Worm (Caenorhabditis elegans) whole organism, young adult: ENCODE data around the gene M79.2.

Experiments
- B0019.2 ChIP-seq: fragments of 200-800 bp; sonication (Bioruptor generic); conservative IDR thresholded peaks from 2 replicates; pipeline ENCODE4 v1.3.6; 2022; ENCODE audit warnings: missing genetic modification reagents, missing genetic modification characterization, missing compliant biosample characterization
- F55B11.4 ChIP-seq: sonication (generic microtip); optimal IDR thresholded peaks from 2 replicates; lab custom pipeline; 2016; ENCODE audit warnings: missing compliant biosample characterization, missing genetic modification characterization, borderline replicate concordance; ENCODE audit not compliant: insufficient read depth
- akir-1 ChIP-seq: fragments of 200-800 bp; sonication (Bioruptor generic); optimal IDR thresholded peaks from 2 replicates; lab custom pipeline; 2018; ENCODE audit warnings: mild to moderate bottlenecking, missing genetic modification characterization, moderate library complexity, missing compliant biosample characterization
- die-1 ChIP-seq: sonication (generic microtip); optimal IDR thresholded peaks from 2 replicates; lab custom pipeline; 2016; ENCODE audit warnings: missing genotype, mild to moderate bottlenecking, missing genetic modification characterization, missing compliant biosample characterization
- gei-17 ChIP-seq: fragments of 200-800 bp; sonication (Bioruptor generic); optimal IDR thresholded peaks from 2 replicates; lab custom pipeline; 2018; ENCODE audit warnings: mild to moderate bottlenecking, missing genetic modification characterization, missing compliant biosample characterization
- hrde-1 ChIP-seq: sonication (generic microtip); optimal IDR thresholded peaks from 2 replicates; lab custom pipeline; 2016; ENCODE audit warnings: missing genetic modification characterization, mild to moderate bottlenecking, missing compliant biosample characterization, moderate library complexity, missing genotype, missing genetic modification reagents, borderline replicate concordance
- lin-40 ChIP-seq: sonication (generic microtip); optimal IDR thresholded peaks from 2 replicates; lab custom pipeline; 2016; ENCODE audit warnings: missing genetic modification characterization, mild to moderate bottlenecking, missing compliant biosample characterization, missing genotype, missing genetic modification reagents
- madf-3 ChIP-seq: fragments of 200-800 bp; sonication (Bioruptor generic); IDR thresholded peaks from 2 replicates; pipeline ENCODE4 v1.3.6; 2022; ENCODE audit warnings: missing genetic modification reagents, missing genetic modification characterization, missing compliant biosample characterization
- mxl-1 ChIP-seq: sonication (generic microtip); optimal IDR thresholded peaks from 2 replicates; lab custom pipeline; 2016; ENCODE audit warnings: missing genetic modification characterization, missing compliant biosample characterization
- sea-2 ChIP-seq: fragments of 200-800 bp; sonication (Bioruptor generic); IDR thresholded peaks from 2 replicates; pipeline ENCODE4 v1.3.6; 2022; ENCODE audit warnings: missing genetic modification characterization, missing compliant biosample characterization
- somi-1 ChIP-seq: fragments of 200-800 bp; sonication (Bioruptor generic); optimal IDR thresholded peaks from 2 replicates; lab custom pipeline; 2018; ENCODE audit warnings: mild to moderate bottlenecking, missing genetic modification characterization, missing compliant biosample characterization
- ztf-22 ChIP-seq: fragments of 200-800 bp; sonication (Bioruptor generic); optimal IDR thresholded peaks from 2 replicates; lab custom pipeline; 2018; ENCODE audit warnings: mild to moderate bottlenecking, missing genetic modification characterization, moderate library complexity, missing compliant biosample characterization

- TF ChIP-seq mxl-1 (no peak), sea-2 (GFP tag; lab: Robert Waterston, UW) (no peak), hrde-1 (tag; lab: Kevin White, UChicago) (no peak), ztf-22 (no peak), B0019.2 (no peak), F55B11.4 (tag; lab: Kevin White, UChicago) (no peak), somi-1 (no peak), die-1 (no peak), akir-1 (no peak), lin-40 (tag; lab: Kevin White, UChicago) (no peak), gei-17 (GFP tag; lab: Kevin White, UChicago) (no peak), madf-3 (GFP tag; lab: Robert Waterston, UW) (no peak)
Observed at ce11 chrX:10612355-10612754, 16.3 kb downstream of the M79.2 start.
